Worm (Caenorhabditis elegans) whole organism, L4 larva: ENCODE measurements around the gene C43H6.4.

ENCODE experiments used
- R02D3.7 ChIP-seq: fragments of 150-350 bp; sonication (generic microtip); optimal IDR thresholded peaks from 3 replicates; lab custom pipeline; 2014; ENCODE audit warnings: missing biosample characterization, missing genetic modification characterization
- aha-1 ChIP-seq: fragments of 150-350 bp; peaks from one replicate; lab custom pipeline; 2014; ENCODE audit warnings: missing biosample characterization, missing genetic modification characterization
- ama-1 ChIP-seq: fragments of 150-350 bp; optimal IDR thresholded peaks from 2 replicates; lab custom pipeline; 2014; ENCODE audit warnings: inconsistent platforms, mixed read lengths
- egl-43 ChIP-seq: fragments of 200-800 bp; sonication (Bioruptor generic); IDR thresholded peaks from 2 replicates; pipeline ENCODE4 v1.3.6; 2022; ENCODE audit warnings: missing genetic modification reagents, missing genetic modification characterization, missing compliant biosample characterization
- fos-1 ChIP-seq: fragments of 150-350 bp; optimal IDR thresholded peaks from 2 replicates; lab custom pipeline; 2014; ENCODE audit warnings: missing biosample characterization, missing genetic modification characterization
- hmg-1.1 ChIP-seq: fragments of 200-800 bp; sonication (Bioruptor generic); IDR thresholded peaks from 2 replicates; pipeline ENCODE4 v1.3.6; 2022; ENCODE audit warnings: missing genetic modification reagents, missing genetic modification characterization, missing compliant biosample characterization
- lin-15B ChIP-seq: fragments of 150-350 bp; sonication (generic microtip); optimal IDR thresholded peaks from 3 replicates; lab custom pipeline; 2014; ENCODE audit warnings: missing biosample characterization, missing genetic modification characterization
- madf-5 ChIP-seq, 2 experiments: fragments of 200-800 bp; sonication (Bioruptor generic); IDR thresholded peaks; 2 replicates each; pipeline ENCODE4 v1.3.6; 2022; ENCODE audit warnings: missing compliant biosample characterization in 2 of 2, missing genetic modification characterization in 2 of 2
- nhr-237 ChIP-seq: sonication (generic microtip); optimal IDR thresholded peaks from 2 replicates; lab custom pipeline; 2017; ENCODE audit warnings: missing biosample characterization, missing genetic modification characterization
- nhr-76 ChIP-seq: fragments of 150-350 bp; optimal IDR thresholded peaks from 2 replicates; lab custom pipeline; 2014; ENCODE audit warnings: missing biosample characterization, missing genetic modification characterization
- pha-4 ChIP-seq, 2 experiments: fragments of 150-350 bp in 1 of 2; fragments of 200-800 bp in 1 of 2; sonication (Bioruptor generic) in 1 of 2; IDR thresholded peaks in 1 of 2; optimal IDR thresholded peaks in 1 of 2; 2 replicates each; pipeline versions ENCODE4 v1.3.6 to Lab custom; 2014 to 2022; ENCODE audit warnings: missing genetic modification characterization in 2 of 2, missing genetic modification reagents in 2 of 2, missing biosample characterization in 1 of 2, missing compliant biosample characterization in 1 of 2
- snpc-4 ChIP-seq: fragments of 150-350 bp; optimal IDR thresholded peaks from 2 replicates; lab custom pipeline; 2014; ENCODE audit warnings: missing biosample characterization, missing genetic modification characterization
- zag-1 ChIP-seq: fragments of 150-350 bp; optimal IDR thresholded peaks from 2 replicates; lab custom pipeline; 2014; ENCODE audit warnings: missing biosample characterization, missing genetic modification characterization
- ztf-11 ChIP-seq: fragments of 150-350 bp; optimal IDR thresholded peaks from 2 replicates; lab custom pipeline; 2014; ENCODE audit warnings: missing biosample characterization, missing genetic modification characterization

DNA sequence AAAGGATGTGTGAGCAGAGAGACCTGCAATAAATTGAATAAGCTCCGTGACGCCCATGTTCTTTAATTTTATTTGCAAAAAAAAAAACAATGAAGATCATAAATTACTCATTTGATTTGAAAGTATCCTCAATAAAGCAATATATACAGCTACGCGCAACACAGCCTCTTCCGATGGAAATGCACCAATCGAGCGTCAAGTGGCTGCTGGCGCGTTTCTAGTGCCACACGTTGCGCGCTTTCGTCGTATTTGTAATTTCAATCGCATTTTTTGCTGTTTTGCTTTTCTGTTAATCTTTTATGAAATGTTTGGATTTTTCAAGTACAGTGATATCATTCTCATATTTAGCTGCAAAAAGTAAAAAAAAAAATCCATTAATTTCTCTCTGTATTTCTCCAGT is 21.6 kb upstream of the C43H6.4 start:
- TF ChIP-seq pha-4 (GFP tag; IDR thresholded peaks at IDR 0.05; lab: Robert Waterston, UW) (no peak), pha-4 (tag; optimal IDR thresholded peaks at IDR 0.05; lab: Kevin White, UChicago) (no peak), madf-5 (GFP tag; IDR thresholded peaks at IDR 0.05; lab: Robert Waterston, UW) (no peak), snpc-4 (tag; lab: Kevin White, UChicago) (no peak), zag-1 (tag; lab: Kevin White, UChicago) (no peak), nhr-237 (tag; lab: Kevin White, UChicago) (no peak), fos-1 (tag; lab: Kevin White, UChicago) (no peak), egl-43 (GFP tag; lab: Robert Waterston, UW) (no peak), hmg-1.1 (GFP tag; lab: Robert Waterston, UW) (peak; percentile 73), R02D3.7 (tag; lab: Kevin White, UChicago) (no peak), aha-1 (tag; lab: Kevin White, UChicago) (no peak), ztf-11 (tag; lab: Kevin White, UChicago) (no peak), lin-15B (no peak), nhr-76 (tag; lab: Kevin White, UChicago) (no peak), ama-1 (lab: Kevin White, UChicago) (no peak)
